Fruit fly (Drosophila melanogaster): ENCODE data around the gene CG4133.

- TF ChIP-seq psq (optimal IDR thresholded peaks at IDR 0.05), result no peak
- TF ChIP-seq insv (optimal IDR thresholded peaks at IDR 0.05), result no peak
Measured at dm6 chr2L:440638-441454, 14.5 kb upstream of the CG4133 start.
